Worm (Caenorhabditis elegans): ENCODE results near the gene Y39B6A.29.

DNA sequence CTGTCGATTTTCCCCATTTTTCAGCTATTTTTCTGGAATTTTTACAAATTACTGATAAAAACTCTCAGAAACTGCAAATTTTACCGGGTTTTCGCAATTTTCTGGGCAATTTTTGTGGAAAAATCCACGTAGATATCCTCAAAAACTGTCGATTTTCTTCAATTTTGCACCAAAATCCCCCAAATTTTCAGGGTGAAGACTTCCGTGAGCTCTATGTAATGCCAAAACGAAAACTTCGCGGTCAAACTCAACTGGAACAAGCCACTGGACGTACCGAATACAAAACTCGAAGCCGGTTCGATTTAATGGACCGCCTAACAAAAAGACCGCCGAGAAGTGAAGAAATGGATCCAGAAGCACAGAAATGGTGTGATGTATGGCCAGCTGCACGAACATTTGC, 42.8 kb downstream of the Y39B6A.29 start:
- TF ChIP-seq fkh-10 (GFP tag; optimal IDR thresholded peaks at IDR 0.05) (no peak), unc-55 (GFP tag; optimal IDR thresholded peaks at IDR 0.05) (no peak), ceh-9 (tag; optimal IDR thresholded peaks at IDR 0.05) (no peak)

Measured in whole organism, late embryonic.